Worm (Caenorhabditis elegans) whole organism, L2 larva: Measurements from ENCODE around the gene ifa-1.

ENCODE experiments used
- ama-1 ChIP-seq: fragments of 150-350 bp; optimal IDR thresholded peaks from 2 replicates; lab custom pipeline; 2018; ENCODE audit warnings: inconsistent platforms
- blmp-1 ChIP-seq: sonication (generic microtip); optimal IDR thresholded peaks from 2 replicates; lab custom pipeline; 2017; ENCODE audit warnings: missing genetic modification characterization, mild to moderate bottlenecking, missing compliant biosample characterization, antibody characterized with exemption, moderate library complexity; ENCODE audit not compliant: insufficient read depth
- nhr-12 ChIP-seq: fragments of 150-350 bp; optimal IDR thresholded peaks from 2 replicates; lab custom pipeline; 2014; ENCODE audit warnings: missing biosample characterization, missing genetic modification characterization
- zag-1 ChIP-seq: fragments of 150-350 bp; optimal IDR thresholded peaks from 2 replicates; lab custom pipeline; 2014; ENCODE audit warnings: missing biosample characterization, missing genetic modification characterization

ce11 chrX:11316750-11317149, 45.8 kb downstream of the ifa-1 start, which contains the start of gene nlp-57:
- TF ChIP-seq blmp-1 (tag; lab: Kevin White, UChicago) (no peak), nhr-12 (tag; lab: Kevin White, UChicago) (no peak), ama-1 (lab: Kevin White, UChicago) (no peak), zag-1 (no peak)
